Worm (Caenorhabditis elegans) whole organism, midembryonic: ENCODE measurements around the gene T26H5.14.

Experiments used
- T22C8.4 ChIP-seq: fragments of 200-800 bp; sonication (Bioruptor generic); IDR thresholded peaks from 2 replicates; pipeline ENCODE4 v1.3.6; 2022; ENCODE audit warnings: missing genetic modification characterization, missing compliant biosample characterization
- cog-1 ChIP-seq: sonication (generic microtip); optimal IDR thresholded peaks from 2 replicates; lab custom pipeline; 2016; ENCODE audit warnings: missing genetic modification characterization, missing compliant biosample characterization
- flt-1 ChIP-seq: fragments of 200-800 bp; sonication (Bioruptor generic); IDR thresholded peaks from 2 replicates; pipeline ENCODE4 v1.3.6; 2022; ENCODE audit warnings: missing genetic modification characterization, missing compliant biosample characterization
- klf-2 ChIP-seq: fragments of 200-800 bp; sonication (Bioruptor generic); conservative IDR thresholded peaks from 2 replicates; pipeline ENCODE4 v1.3.6; 2022; ENCODE audit warnings: missing genetic modification reagents, missing genetic modification characterization, missing compliant biosample characterization
- med-1 ChIP-seq: sonication (generic microtip); optimal IDR thresholded peaks from 2 replicates; lab custom pipeline; 2017; ENCODE audit warnings: missing genetic modification characterization, mild to moderate bottlenecking, missing compliant biosample characterization, antibody characterized with exemption, missing genetic modification reagents; ENCODE audit not compliant: insufficient read depth
- ref-1 ChIP-seq: fragments of 200-800 bp; sonication (Bioruptor generic); conservative IDR thresholded peaks from 2 replicates; pipeline ENCODE4 v1.3.6; 2022; ENCODE audit warnings: missing genetic modification reagents, missing genetic modification characterization, missing compliant biosample characterization
- tab-1 ChIP-seq: fragments of 200-800 bp; sonication (Bioruptor generic); IDR thresholded peaks from 2 replicates; pipeline ENCODE4 v1.3.6; 2022; ENCODE audit warnings: missing genetic modification characterization, missing compliant biosample characterization
- ztf-23 ChIP-seq: fragments of 200-800 bp; sonication (Bioruptor generic); IDR thresholded peaks from 2 replicates; pipeline ENCODE4 v1.3.6; 2022; ENCODE audit warnings: missing genetic modification reagents, missing genetic modification characterization, missing compliant biosample characterization

DNA sequence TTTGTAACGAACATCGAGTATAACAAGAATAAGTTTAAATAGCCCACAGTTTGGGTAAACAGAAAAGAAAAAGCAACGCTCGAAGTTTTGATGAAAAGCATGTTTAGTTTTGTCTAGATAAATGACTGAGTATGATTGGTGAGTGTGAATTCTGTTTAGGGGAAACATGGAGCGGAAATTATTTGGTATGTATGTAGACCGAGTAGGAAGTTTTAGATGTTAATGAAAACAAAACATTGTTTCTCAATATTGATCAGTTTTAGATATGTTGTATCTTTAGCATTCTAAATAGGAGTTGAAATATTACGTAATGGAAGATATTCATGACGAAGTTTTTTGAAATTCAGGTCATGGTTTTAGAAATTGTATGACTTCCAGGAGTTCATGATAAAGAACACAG is 36.3 kb upstream of the T26H5.14 start, which contains the start of gene srbc-63:
- TF ChIP-seq flt-1 (GFP tag; lab: Robert Waterston, UW): no peak
- TF ChIP-seq T22C8.4: no peak
- no peak for TF ChIP-seq ref-1 (GFP tag; lab: Robert Waterston, UW)
- no peak for TF ChIP-seq klf-2 (GFP tag; lab: Robert Waterston, UW)
- no peak for TF ChIP-seq med-1 (GFP tag; lab: Kevin White, UChicago)
- no peak for TF ChIP-seq tab-1
- no peak for TF ChIP-seq ztf-23
- no peak for TF ChIP-seq cog-1 (tag; lab: Kevin White, UChicago)
